Fruit fly (Drosophila melanogaster) ovary, adult (tissue): ENCODE measurements around the gene glec.

ENCODE experiments used
- CG17801 ChIP-seq: fragments of 200-800 bp; optimal IDR thresholded peaks from 2 replicates; lab custom pipeline; 2019; ENCODE audit warnings: missing biosample characterization, mild to moderate bottlenecking, missing genetic modification characterization, moderate library complexity; ENCODE audit not compliant: partially characterized antibody

Gene glec

dm6 chr3R:21885450-21885849, 29.4 kb upstream of the glec start, which contains the start of gene CG17819:
Gene CG17819 (minus strand): TSS chr3R:21885550.
- no peak for TF ChIP-seq CG17801 (GFP tag; lab: Kevin White, UChicago)

- TF ChIP-seq CG17801 (GFP tag; lab: Kevin White, UChicago): no peak
Observed at dm6 chr3R:21884354-21884753, 28.3 kb upstream of the glec start, which contains the start of gene fit. Gene fit (minus strand): TSS chr3R:21884454.

dm6 chr3R:21880510-21880909, 24.4 kb upstream of the glec start, which contains the start of gene CG31465:
Gene CG31465 (plus strand): TSS chr3R:21880810.
- TF ChIP-seq CG17801 (GFP tag; lab: Kevin White, UChicago): no peak

dm6 chr3R:21878473-21878872, 22.4 kb upstream of the glec start, which contains the start of gene CG34148:
Gene CG34148 (minus strand): TSS chr3R:21878686.
- TF ChIP-seq CG17801 (GFP tag; lab: Kevin White, UChicago): no peak

dm6 chr3R:21877636-21878035, 21.6 kb upstream of the glec start, which contains the start of gene P5CDh2:
Gene P5CDh2 (plus strand): TSS chr3R:21877936.
- no peak for TF ChIP-seq CG17801 (GFP tag; lab: Kevin White, UChicago)

dm6 chr3R:21874982-21875466, 19.0 kb upstream of the glec start, which contains the start of gene CG6656:
Gene CG6656 (plus strand): TSS chr3R:21875293.
- peak; percentile 53 for TF ChIP-seq CG17801 (GFP tag; lab: Kevin White, UChicago)

dm6 chr3R:21873439-21873838, 17.4 kb upstream of the glec start, which contains the start of gene CG31178:
Gene CG31178 (plus strand): TSS chr3R:21873739.
- no peak for TF ChIP-seq CG17801 (GFP tag; lab: Kevin White, UChicago)

dm6 chr3R:21871348-21871940, 15.4 kb upstream of the glec start:
- no peak for TF ChIP-seq CG17801 (GFP tag; lab: Kevin White, UChicago)

dm6 chr3R:21870158-21870971, 14.3 kb upstream of the glec start, which contains the start of gene CG31431:
Gene CG31431 (plus strand): TSS chr3R:21870681.
- TF ChIP-seq CG17801 (GFP tag; lab: Kevin White, UChicago): peak; percentile 97

dm6 chr3R:21869464-21870100, 13.5 kb upstream of the glec start, which contains the start of gene CG31174:
Gene CG31174 (minus strand): TSS chr3R:21869514.
- TF ChIP-seq CG17801 (GFP tag; lab: Kevin White, UChicago): no peak

- TF ChIP-seq CG17801 (GFP tag; lab: Kevin White, UChicago): no peak
Observed at dm6 chr3R:21867819-21868218, 11.8 kb upstream of the glec start, which contains the start of the genes CG6569 and Cby. Gene CG6569 (minus strand): TSS chr3R:21867919. Gene Cby (plus strand): TSS chr3R:21868003.

dm6 chr3R:21864992-21865391, 8.9 kb upstream of the glec start, which contains the start of gene lsn:
Gene lsn (plus strand): TSS chr3R:21865168.
- no peak for TF ChIP-seq CG17801 (GFP tag; lab: Kevin White, UChicago)

- no peak for TF ChIP-seq CG17801 (GFP tag; lab: Kevin White, UChicago)
Observed at dm6 chr3R:21864484-21864883, 8.4 kb upstream of the glec start.

- TF ChIP-seq CG17801 (GFP tag; lab: Kevin White, UChicago): no peak
Observed at dm6 chr3R:21863817-21864384, 7.8 kb upstream of the glec start.
